Worm (Caenorhabditis elegans) whole organism, mixed stage, embryonic: ENCODE data around the gene pir-2.

Experiments
- ceh-43 ChIP-seq: fragments of 200-800 bp; sonication (Bioruptor generic); optimal IDR thresholded peaks from 2 replicates; lab custom pipeline; 2018; ENCODE audit warnings: mild to moderate bottlenecking, missing genetic modification characterization, moderate library complexity, missing compliant biosample characterization
- elt-3 ChIP-seq: fragments of 150-350 bp; optimal IDR thresholded peaks from 2 replicates; lab custom pipeline; 2014; ENCODE audit warnings: missing biosample characterization, missing genetic modification characterization
- lsy-2 ChIP-seq: fragments of 150-350 bp; optimal IDR thresholded peaks from 2 replicates; lab custom pipeline; 2014; ENCODE audit warnings: missing biosample characterization, missing genetic modification characterization
- nhr-12 ChIP-seq: fragments of 150-350 bp; optimal IDR thresholded peaks from 2 replicates; lab custom pipeline; 2014; ENCODE audit warnings: missing biosample characterization, missing genetic modification characterization
- nhr-237 ChIP-seq: fragments of 150-350 bp; optimal IDR thresholded peaks from 2 replicates; lab custom pipeline; 2014; ENCODE audit warnings: missing biosample characterization, missing genetic modification characterization
- pha-4 ChIP-seq: fragments of 150-350 bp; optimal IDR thresholded peaks from 2 replicates; lab custom pipeline; 2018; ENCODE audit warnings: missing biosample characterization, missing genetic modification reagents, missing genetic modification characterization
- snpc-4 ChIP-seq: fragments of 150-350 bp; optimal IDR thresholded peaks from 2 replicates; lab custom pipeline; 2014; ENCODE audit warnings: missing biosample characterization, missing genetic modification characterization
- ztf-11 ChIP-seq: fragments of 150-350 bp; optimal IDR thresholded peaks from 2 replicates; lab custom pipeline; 2014; ENCODE audit warnings: missing biosample characterization, missing genetic modification characterization

ce11 chrIII:9482423-9482993 is 39.1 kb upstream of the pir-2 start:
- TF ChIP-seq snpc-4 (no peak), nhr-237 (no peak), ztf-11 (tag; lab: Kevin White, UChicago) (no peak), elt-3 (no peak), pha-4 (tag; lab: Kevin White, UChicago) (no peak), nhr-12 (tag; lab: Kevin White, UChicago) (no peak), ceh-43 (GFP tag; lab: Kevin White, UChicago) (no peak), lsy-2 (tag; lab: Kevin White, UChicago) (no peak)
